Fruit fly (Drosophila melanogaster) whole organism, prepupa: ENCODE data around the gene Cht11.
A peak's percentile ranks its signal among the peaks of the same experiment; 100 is the strongest.

ENCODE experiments used
- Blimp-1 ChIP-seq: fragments of 200-800 bp; sonication (Bioruptor generic); optimal IDR thresholded peaks from 3 replicates; lab custom pipeline; 2017; ENCODE audit warnings: missing biosample characterization, missing genetic modification characterization, mild to moderate bottlenecking, moderate library complexity, missing genetic modification reagents
- CG10631 ChIP-seq: fragments of 200-800 bp; sonication (Bioruptor generic); optimal IDR thresholded peaks from 2 replicates; lab custom pipeline; 2016; ENCODE audit warnings: missing biosample characterization, missing genetic modification characterization
- CG11294 ChIP-seq: fragments of 200-800 bp; sonication (Bioruptor generic); IDR thresholded peaks from 2 replicates; pipeline ENCODE4 v1.3.6; 2022; ENCODE audit warnings: missing biosample characterization, missing genetic modification characterization
- CG11902 ChIP-seq: fragments of 200-800 bp; sonication (Bioruptor generic); optimal IDR thresholded peaks from 3 replicates; lab custom pipeline; 2016; ENCODE audit warnings: missing biosample characterization, missing genetic modification characterization
- CG15336 ChIP-seq: fragments of 200-800 bp; sonication (Bioruptor generic); IDR thresholded peaks from 2 replicates; pipeline ENCODE4 v1.3.6; 2022; ENCODE audit warnings: missing biosample characterization, missing genetic modification characterization
- CG16779 ChIP-seq: fragments of 200-800 bp; sonication (Bioruptor generic); optimal IDR thresholded peaks from 3 replicates; lab custom pipeline; 2017; ENCODE audit warnings: missing biosample characterization, mild to moderate bottlenecking, missing genetic modification characterization
- CG32006 ChIP-seq: fragments of 200-800 bp; sonication (Bioruptor generic); optimal IDR thresholded peaks from 3 replicates; lab custom pipeline; 2017; ENCODE audit warnings: missing biosample characterization, mild to moderate bottlenecking, missing genetic modification characterization
- CG3919 ChIP-seq: fragments of 200-800 bp; sonication (Bioruptor generic); optimal IDR thresholded peaks from 3 replicates; lab custom pipeline; 2016; ENCODE audit warnings: missing biosample characterization, missing genetic modification characterization
- CG7368 ChIP-seq: fragments of 200-800 bp; sonication (Bioruptor generic); optimal IDR thresholded peaks from 3 replicates; lab custom pipeline; 2016; ENCODE audit warnings: missing biosample characterization, missing genetic modification characterization
- CG8119 ChIP-seq: fragments of 200-800 bp; sonication (Bioruptor generic); IDR thresholded peaks from 3 replicates; pipeline ENCODE4 v1.3.6; 2022; ENCODE audit warnings: missing biosample characterization, missing genetic modification characterization
- CG8319 ChIP-seq: fragments of 200-800 bp; sonication (Bioruptor generic); optimal IDR thresholded peaks from 3 replicates; lab custom pipeline; 2016; ENCODE audit warnings: missing biosample characterization, missing genetic modification characterization
- CG8632 ChIP-seq: fragments of 200-800 bp; sonication (Bioruptor generic); optimal IDR thresholded peaks from 3 replicates; lab custom pipeline; 2016; ENCODE audit warnings: missing biosample characterization, missing genetic modification characterization
- Eip78C ChIP-seq: fragments of 200-800 bp; sonication (Bioruptor generic); peaks from one replicate; lab custom pipeline; 2016; ENCODE audit warnings: missing biosample characterization, missing genetic modification characterization
- Ets21C ChIP-seq: fragments of 200-800 bp; sonication (Bioruptor generic); optimal IDR thresholded peaks from 3 replicates; lab custom pipeline; 2016; ENCODE audit warnings: missing biosample characterization, missing genetic modification characterization
- Ets96B ChIP-seq: fragments of 200-800 bp; optimal IDR thresholded peaks from 2 replicates; lab custom pipeline; 2019; ENCODE audit warnings: missing biosample characterization, mild to moderate bottlenecking, missing genetic modification characterization, moderate library complexity
- Gug ChIP-seq: fragments of 200-800 bp; sonication (Bioruptor generic); IDR thresholded peaks from 2 replicates; pipeline ENCODE4 v1.3.6; 2022; ENCODE audit warnings: missing biosample characterization, missing genetic modification characterization
- Hr38 ChIP-seq: sonication (Bioruptor generic); optimal IDR thresholded peaks from 2 replicates; lab custom pipeline; 2016; ENCODE audit warnings: missing biosample characterization, missing genetic modification characterization
- Hr4 ChIP-seq: fragments of 200-800 bp; sonication (Bioruptor generic); optimal IDR thresholded peaks from 3 replicates; lab custom pipeline; 2016; ENCODE audit warnings: missing biosample characterization, missing genetic modification characterization
- Lpt ChIP-seq: fragments of 200-800 bp; sonication (Bioruptor generic); optimal IDR thresholded peaks from 3 replicates; lab custom pipeline; 2016; ENCODE audit warnings: missing biosample characterization, missing genetic modification characterization
- Met ChIP-seq: fragments of 200-800 bp; sonication (Bioruptor generic); optimal IDR thresholded peaks from 3 replicates; lab custom pipeline; 2016; ENCODE audit warnings: missing biosample characterization, missing genetic modification characterization
- OdsH ChIP-seq: fragments of 200-800 bp; sonication (Bioruptor generic); optimal IDR thresholded peaks from 3 replicates; lab custom pipeline; 2016; ENCODE audit warnings: missing biosample characterization, missing genetic modification characterization
- Smox ChIP-seq: fragments of 200-800 bp; sonication (Bioruptor generic); optimal IDR thresholded peaks from 3 replicates; lab custom pipeline; 2016; ENCODE audit warnings: missing biosample characterization, missing genetic modification characterization
- Sox102F ChIP-seq: fragments of 200-800 bp; sonication (Bioruptor generic); optimal IDR thresholded peaks from 2 replicates; lab custom pipeline; 2016; ENCODE audit warnings: missing biosample characterization, mild to moderate bottlenecking, missing genetic modification characterization
- Sox14 ChIP-seq: fragments of 200-800 bp; sonication (Bioruptor generic); optimal IDR thresholded peaks from 3 replicates; lab custom pipeline; 2016; ENCODE audit warnings: missing biosample characterization, missing genetic modification characterization
- Sox15 ChIP-seq: fragments of 200-800 bp; sonication (Bioruptor generic); optimal IDR thresholded peaks from 3 replicates; lab custom pipeline; 2016; ENCODE audit warnings: missing biosample characterization, missing genetic modification characterization
- achi ChIP-seq: fragments of 200-800 bp; sonication (Bioruptor generic); optimal IDR thresholded peaks from 3 replicates; lab custom pipeline; 2016; ENCODE audit warnings: missing biosample characterization, missing genetic modification characterization
- acj6 ChIP-seq: fragments of 200-800 bp; sonication (Bioruptor generic); optimal IDR thresholded peaks from 3 replicates; lab custom pipeline; 2016; ENCODE audit warnings: missing biosample characterization, missing genetic modification characterization
- cyc ChIP-seq: fragments of 200-800 bp; sonication (Bioruptor generic); optimal IDR thresholded peaks from 3 replicates; lab custom pipeline; 2016; ENCODE audit warnings: missing biosample characterization, missing genetic modification characterization
- eg ChIP-seq: fragments of 200-800 bp; sonication (Bioruptor generic); IDR thresholded peaks from 3 replicates; pipeline ENCODE4 v1.3.6; 2022; ENCODE audit warnings: missing biosample characterization, missing genetic modification characterization
- esn ChIP-seq: fragments of 200-800 bp; sonication (Bioruptor generic); optimal IDR thresholded peaks from 2 replicates; lab custom pipeline; 2016; ENCODE audit warnings: missing biosample characterization, mild to moderate bottlenecking, missing genetic modification characterization, moderate library complexity
- fd59A ChIP-seq: fragments of 200-800 bp; sonication (Bioruptor generic); optimal IDR thresholded peaks from 2 replicates; lab custom pipeline; 2017; ENCODE audit warnings: missing biosample characterization, mild to moderate bottlenecking, missing genetic modification characterization, missing genetic modification reagents
- fd85E ChIP-seq: fragments of 200-800 bp; sonication (Bioruptor generic); optimal IDR thresholded peaks from 3 replicates; lab custom pipeline; 2016; ENCODE audit warnings: missing biosample characterization, missing genetic modification characterization
- fkh ChIP-seq: fragments of 200-800 bp; sonication (Bioruptor generic); optimal IDR thresholded peaks from 3 replicates; lab custom pipeline; 2017; ENCODE audit warnings: missing biosample characterization, mild to moderate bottlenecking, missing genetic modification characterization, moderate library complexity
- lz ChIP-seq: fragments of 200-800 bp; sonication (Bioruptor generic); optimal IDR thresholded peaks from 3 replicates; lab custom pipeline; 2016; ENCODE audit warnings: missing biosample characterization, missing genetic modification characterization
- net ChIP-seq: fragments of 200-800 bp; sonication (Bioruptor generic); optimal IDR thresholded peaks from 3 replicates; lab custom pipeline; 2016; ENCODE audit warnings: missing biosample characterization, missing genetic modification characterization
- pdm3 ChIP-seq: fragments of 200-800 bp; sonication (Bioruptor generic); optimal IDR thresholded peaks from 3 replicates; lab custom pipeline; 2016; ENCODE audit warnings: missing biosample characterization, missing genetic modification characterization
- salr ChIP-seq, 2 experiments: fragments of 200-800 bp; sonication (Bioruptor generic); optimal IDR thresholded peaks; 3 replicates each; lab custom pipeline; 2016 to 2018; ENCODE audit warnings: missing biosample characterization in 2 of 2, missing genetic modification characterization in 2 of 2, mild to moderate bottlenecking in 1 of 2
- spab ChIP-seq: fragments of 200-800 bp; sonication (Bioruptor generic); optimal IDR thresholded peaks from 2 replicates; lab custom pipeline; 2017; ENCODE audit warnings: missing biosample characterization, mild to moderate bottlenecking, missing genetic modification characterization, missing genetic modification reagents
- ss ChIP-seq, 2 experiments: fragments of 200-800 bp; sonication (Bioruptor generic); optimal IDR thresholded peaks; 2 replicates in 1 of 2; 3 replicates in 1 of 2; lab custom pipeline; 2017 to 2018; ENCODE audit warnings: mild to moderate bottlenecking in 2 of 2, missing biosample characterization in 2 of 2, missing genetic modification characterization in 2 of 2, moderate library complexity in 1 of 2
- svp ChIP-seq: fragments of 200-800 bp; sonication (Bioruptor generic); peaks from one replicate; lab custom pipeline; 2016; ENCODE audit warnings: missing biosample characterization, missing genetic modification characterization
- topi ChIP-seq: fragments of 200-800 bp; sonication (Bioruptor generic); optimal IDR thresholded peaks from 3 replicates; lab custom pipeline; 2016; ENCODE audit warnings: missing biosample characterization, missing genetic modification characterization
- vri ChIP-seq: fragments of 200-800 bp; sonication (Bioruptor generic); optimal IDR thresholded peaks from 3 replicates; lab custom pipeline; 2016; ENCODE audit warnings: missing biosample characterization, mild to moderate bottlenecking, missing genetic modification characterization

The Cht11 gene

DNA sequence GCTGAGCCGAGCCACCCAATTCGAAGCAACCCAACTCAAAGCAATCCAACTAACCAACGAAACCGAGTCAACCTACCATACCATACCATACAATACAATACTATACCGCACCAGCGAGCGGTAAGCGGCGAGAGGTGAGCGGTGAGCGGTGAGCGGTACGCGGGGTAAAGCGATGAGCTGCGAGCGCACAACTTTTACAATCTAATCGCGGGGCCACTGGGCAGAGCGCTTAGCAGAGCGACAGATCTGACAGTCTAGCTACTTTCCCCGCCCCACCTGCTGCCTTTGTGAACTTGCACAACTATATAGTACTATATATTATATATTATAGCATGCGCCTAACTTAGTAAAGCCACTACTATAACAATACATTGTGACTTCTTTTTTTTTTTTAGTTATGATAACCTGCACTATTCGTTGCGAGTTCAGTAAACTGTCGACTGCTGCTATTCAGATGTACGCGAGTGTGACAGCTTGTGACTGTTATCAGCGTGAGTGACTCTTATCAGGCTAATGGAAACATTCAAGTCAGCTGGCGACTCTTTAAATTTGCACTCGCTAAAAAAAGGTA, 48.5 kb downstream of the Cht11 start:
- no peak for TF ChIP-seq CG8119 (GFP tag; lab: Robert Waterston, UW)
- TF ChIP-seq Ets21C (GFP tag; lab: Kevin White, UChicago) = no peak
- peak; percentile 64 for TF ChIP-seq CG32006 (GFP tag; lab: Kevin White, UChicago)
- TF ChIP-seq CG16779 (tag; lab: Kevin White, UChicago) = no peak
- TF ChIP-seq vri (GFP tag; lab: Kevin White, UChicago) = no peak
- TF ChIP-seq lz (GFP tag; lab: Kevin White, UChicago) = peak; percentile 1
- peak; percentile 33 for TF ChIP-seq OdsH (GFP tag; lab: Kevin White, UChicago)
- no peak for TF ChIP-seq Ets96B
- no peak for TF ChIP-seq Sox102F (GFP tag; lab: Kevin White, UChicago)
- no peak for TF ChIP-seq topi (GFP tag; lab: Kevin White, UChicago)
- TF ChIP-seq Hr4 (GFP tag; lab: Kevin White, UChicago) = peak; percentile 33
- TF ChIP-seq fd59A (GFP tag; lab: Kevin White, UChicago) = no peak
- no peak for TF ChIP-seq CG11902 (GFP tag; lab: Kevin White, UChicago)
- TF ChIP-seq eg (GFP tag; lab: Robert Waterston, UW) = 0 out of 3 replicates have a peak, but pooled peaks have one; percentile 22
- TF ChIP-seq Sox14 (GFP tag; lab: Kevin White, UChicago) = no peak
- peak; percentile 33; the same call in 1 of the 2 replicates for TF ChIP-seq CG15336 (GFP tag; lab: Robert Waterston, UW)
- TF ChIP-seq CG3919 (GFP tag; lab: Kevin White, UChicago) = peak; percentile 18
- no peak for TF ChIP-seq CG8632 (GFP tag; lab: Kevin White, UChicago)
- TF ChIP-seq Gug (GFP tag; lab: Robert Waterston, UW) = no peak
- TF ChIP-seq spab = no peak
- no peak for TF ChIP-seq cyc (GFP tag; lab: Kevin White, UChicago)
- peak; percentile 27 for TF ChIP-seq esn
- no peak for TF ChIP-seq Lpt (GFP tag; lab: Kevin White, UChicago)
- no peak for TF ChIP-seq CG8319
- peak; percentile 11 for TF ChIP-seq net (GFP tag; lab: Kevin White, UChicago)
- TF ChIP-seq achi (GFP tag; lab: Kevin White, UChicago) = peak; percentile 7
- no peak for TF ChIP-seq Blimp-1 (GFP tag; lab: Kevin White, UChicago)
- TF ChIP-seq pdm3 = peak; percentile 15
- peak; percentile 39 for TF ChIP-seq acj6
- TF ChIP-seq svp (GFP tag; lab: Kevin White, UChicago) = peak; percentile 74
- TF ChIP-seq fd85E (GFP tag; lab: Kevin White, UChicago) = no peak
- TF ChIP-seq Smox (GFP tag; lab: Kevin White, UChicago) = peak; percentile 8
- no peak for TF ChIP-seq Sox15 (GFP tag; lab: Kevin White, UChicago)
- no peak for TF ChIP-seq Hr38 (GFP tag; lab: Kevin White, UChicago)
- TF ChIP-seq fkh (GFP tag; lab: Kevin White, UChicago) = peak; percentile 45
- TF ChIP-seq CG11294 (GFP tag; lab: Robert Waterston, UW) = 0 out of 2 replicates have a peak, but pooled peaks have one; percentile 10
- no peak for TF ChIP-seq CG10631 (GFP tag; lab: Kevin White, UChicago)
- TF ChIP-seq CG7368 (GFP tag; lab: Kevin White, UChicago) = no peak
- peak; percentile 76 for TF ChIP-seq Eip78C (GFP tag; lab: Kevin White, UChicago)
- TF ChIP-seq ss (GFP tag; optimal IDR thresholded peaks at IDR 0.05; lab: Kevin White, UChicago) = no peak
- peak; percentile 43 for TF ChIP-seq Met
- no peak for TF ChIP-seq salr (GFP tag; optimal IDR thresholded peaks at IDR 0.05; lab: Kevin White, UChicago)
